Comparison of ENCODE assay signal across 5 worm cellular contexts in the genomic region with DNA sequence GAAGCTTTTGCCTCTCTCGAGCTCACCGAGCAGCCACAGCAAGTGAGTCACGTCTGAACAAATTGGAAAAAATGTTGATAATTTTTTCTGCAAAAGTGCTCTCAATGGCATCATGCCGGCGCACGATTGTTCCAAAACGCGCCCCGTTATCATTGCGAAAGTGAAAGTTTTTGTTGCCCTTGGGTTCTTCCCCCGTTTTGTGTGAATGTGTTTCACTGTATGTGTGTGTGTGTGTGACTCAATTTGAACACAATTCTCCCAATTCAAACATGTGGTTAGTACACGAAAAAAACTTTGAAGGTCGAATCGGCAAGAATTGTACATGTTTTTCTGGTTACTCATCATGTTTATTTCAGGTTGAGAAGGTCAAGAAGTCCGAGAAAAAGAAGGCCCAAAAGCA.
TF ChIP-seq lines count a peak whose summit lies in the region.

No protein-coding gene starts in this region.

TF ChIP-seq in whole organism, L1 larva, 84 proteins besides CTCF, POLR2A, EP300 and RAD21 (continues in another document):
- TF ChIP-seq nhr-20 (tag; optimal IDR thresholded peaks at IDR 0.05; lab: Kevin White, UChicago) = peak; percentile 52
- peak; percentile 53 for TF ChIP-seq nhr-71 (tag; optimal IDR thresholded peaks at IDR 0.05; lab: Kevin White, UChicago)
- peak in 4 of 6 experiments; percentile 17 to 76 (median 42) for TF ChIP-seq elt-3 (tag; optimal IDR thresholded peaks at IDR 0.05; lab: Kevin White, UChicago)
- no peak for TF ChIP-seq fkh-8 (tag; optimal IDR thresholded peaks at IDR 0.05; lab: Kevin White, UChicago)
- TF ChIP-seq grh-1 (GFP tag; IDR thresholded peaks at IDR 0.05; lab: Robert Waterston, UW) = peak; percentile 56; the same call in 1 of the 2 replicates
- TF ChIP-seq nhr-19 (GFP tag; conservative IDR thresholded peaks at IDR 0.05; lab: Robert Waterston, UW) = peak; percentile 10; the same call in 1 of the 2 replicates
- peak in 1 of 2 experiments; percentile 65 for TF ChIP-seq lin-35 (GFP tag; optimal IDR thresholded peaks at IDR 0.05; lab: Kevin White, UChicago)
- TF ChIP-seq efl-1 (optimal IDR thresholded peaks at IDR 0.05; lab: Kevin White, UChicago) = no peak
- TF ChIP-seq efl-1 (GFP tag; optimal IDR thresholded peaks at IDR 0.05 in 1 of 2; lab: Kevin White, UChicago) = peak in 1 of 2 experiments; percentile 2
- peak; percentile 88 for TF ChIP-seq lin-14 (GFP tag; optimal IDR thresholded peaks at IDR 0.05; lab: Kevin White, UChicago)
- peak in 1 of 2 experiments; percentile 29 for TF ChIP-seq lsy-2 (tag; optimal IDR thresholded peaks at IDR 0.05; lab: Kevin White, UChicago)
- no peak for TF ChIP-seq ets-5 (GFP tag; IDR thresholded peaks at IDR 0.05; lab: Robert Waterston, UW)
- peak; percentile 27 for TF ChIP-seq jun-1 (tag; optimal IDR thresholded peaks at IDR 0.05; lab: Kevin White, UChicago)
- peak; percentile 11 for TF ChIP-seq C16A3.4 (tag; optimal IDR thresholded peaks at IDR 0.05; lab: Kevin White, UChicago)
- TF ChIP-seq tbx-2 (tag; optimal IDR thresholded peaks at IDR 0.05; lab: Kevin White, UChicago) = no peak
- TF ChIP-seq nhr-85 (tag; lab: Kevin White, UChicago) = peak; percentile 95

TF ChIP-seq in whole organism, L2 larva, 48 proteins besides CTCF, POLR2A, EP300 and RAD21 (continues in another document):
- TF ChIP-seq nhr-23 (tag; optimal IDR thresholded peaks at IDR 0.05; lab: Kevin White, UChicago) (no peak), C34F6.9 (tag; optimal IDR thresholded peaks at IDR 0.05; lab: Kevin White, UChicago) (peak; percentile 22), sma-9 (GFP tag; optimal IDR thresholded peaks at IDR 0.05; lab: Kevin White, UChicago) (peak; percentile 82), sma-9 (tag; optimal IDR thresholded peaks at IDR 0.05; lab: Kevin White, UChicago) (no peak), nhr-12 (tag; optimal IDR thresholded peaks at IDR 0.05; lab: Kevin White, UChicago) (no peak), ceh-16 (tag; optimal IDR thresholded peaks at IDR 0.05; lab: Kevin White, UChicago) (no peak), ztf-1 (GFP tag; conservative IDR thresholded peaks at IDR 0.05; lab: Robert Waterston, UW) (no peak), ztf-4 (tag; optimal IDR thresholded peaks at IDR 0.05; lab: Kevin White, UChicago) (no peak), egl-27 (tag; optimal IDR thresholded peaks at IDR 0.05; lab: Kevin White, UChicago) (peak; percentile 25), mdl-1 (tag; optimal IDR thresholded peaks at IDR 0.05; lab: Kevin White, UChicago) (peak in 1 of 2 experiments; percentile 27), sem-4 (tag; optimal IDR thresholded peaks at IDR 0.05; lab: Kevin White, UChicago) (peak; percentile 34), skn-1 (tag; optimal IDR thresholded peaks at IDR 0.05; lab: Kevin White, UChicago) (no peak), F13H6.1 (tag; optimal IDR thresholded peaks at IDR 0.05; lab: Kevin White, UChicago) (peak; percentile 3), lsy-2 (tag; optimal IDR thresholded peaks at IDR 0.05; lab: Kevin White, UChicago) (no peak), sma-3 (GFP tag; optimal IDR thresholded peaks at IDR 0.05; lab: Kevin White, UChicago) (peak; percentile 71), nhr-237 (tag; optimal IDR thresholded peaks at IDR 0.05; lab: Kevin White, UChicago) (no peak), nhr-77 (tag; optimal IDR thresholded peaks at IDR 0.05; lab: Kevin White, UChicago) (no peak), ama-1 (optimal IDR thresholded peaks at IDR 0.05; lab: Kevin White, UChicago) (no peak), alr-1 (tag; optimal IDR thresholded peaks at IDR 0.05; lab: Kevin White, UChicago) (no peak)

TF ChIP-seq in whole organism, L3 larva, 47 proteins besides CTCF, POLR2A, EP300 and RAD21:
- TF ChIP-seq pqm-1 (tag; optimal IDR thresholded peaks at IDR 0.05; lab: Kevin White, UChicago) = peak; percentile 97
- TF ChIP-seq daf-12 (tag; optimal IDR thresholded peaks at IDR 0.05; lab: Kevin White, UChicago) = no peak
- peak in 1 of 3 experiments; percentile 61 for TF ChIP-seq elt-3 (tag; optimal IDR thresholded peaks at IDR 0.05; lab: Kevin White, UChicago)
- TF ChIP-seq nhr-25 (tag; optimal IDR thresholded peaks at IDR 0.05; lab: Kevin White, UChicago) = peak; percentile 90
- TF ChIP-seq pha-4 (tag; optimal IDR thresholded peaks at IDR 0.05; lab: Kevin White, UChicago) = peak; percentile 58
- TF ChIP-seq nhr-67 (tag; optimal IDR thresholded peaks at IDR 0.05; lab: Kevin White, UChicago) = no peak
- TF ChIP-seq jun-1 (tag; optimal IDR thresholded peaks at IDR 0.05; lab: Kevin White, UChicago) = peak; percentile 20
- TF ChIP-seq egl-27 (tag; optimal IDR thresholded peaks at IDR 0.05; lab: Kevin White, UChicago) = no peak
- TF ChIP-seq nhr-43 (tag; optimal IDR thresholded peaks at IDR 0.05; lab: Kevin White, UChicago; ENCODE audit: poor library complexity, severe bottlenecking) = peak; percentile 3
- peak; percentile 23 for TF ChIP-seq mdl-1 (tag; optimal IDR thresholded peaks at IDR 0.05; lab: Kevin White, UChicago)
- TF ChIP-seq nhr-12 (tag; optimal IDR thresholded peaks at IDR 0.05; lab: Kevin White, UChicago) = no peak
- TF ChIP-seq ceh-82 (tag; optimal IDR thresholded peaks at IDR 0.05; lab: Kevin White, UChicago) = no peak
- TF ChIP-seq nhr-23 (tag; optimal IDR thresholded peaks at IDR 0.05; lab: Kevin White, UChicago) = peak; percentile 20
- TF ChIP-seq elt-2 (tag; optimal IDR thresholded peaks at IDR 0.05; lab: Kevin White, UChicago) = peak; percentile 83
- no peak for TF ChIP-seq lin-39 (tag; optimal IDR thresholded peaks at IDR 0.05; lab: Kevin White, UChicago)

TF ChIP-seq in whole organism, L4 larva, 104 proteins besides CTCF, POLR2A, EP300 and RAD21 (continues in another document):
- TF ChIP-seq F37D6.2 (tag; optimal IDR thresholded peaks at IDR 0.05; lab: Kevin White, UChicago) (no peak), daf-8 (GFP tag; IDR thresholded peaks at IDR 0.05; lab: Robert Waterston, UW) (no peak), Y5F2A.4 (GFP tag; optimal IDR thresholded peaks at IDR 0.05; lab: Kevin White, UChicago) (no peak), Y48G9A.11 (GFP tag; IDR thresholded peaks at IDR 0.05; lab: Robert Waterston, UW) (no peak), nhr-11 (tag; optimal IDR thresholded peaks at IDR 0.05; lab: Kevin White, UChicago) (no peak), nhr-25 (tag; optimal IDR thresholded peaks at IDR 0.05; lab: Kevin White, UChicago; ENCODE audit: borderline replicate concordance, insufficient read depth) (peak; percentile 86), dmd-9 (GFP tag; IDR thresholded peaks at IDR 0.05; lab: Robert Waterston, UW) (no peak), Y105C5A.15 (GFP tag; IDR thresholded peaks at IDR 0.05; lab: Robert Waterston, UW) (no peak), pqm-1 (tag; optimal IDR thresholded peaks at IDR 0.05; lab: Kevin White, UChicago) (peak; percentile 79), zip-11 (GFP tag; IDR thresholded peaks at IDR 0.05; lab: Robert Waterston, UW) (no peak), php-3 (GFP tag; IDR thresholded peaks at IDR 0.05; lab: Robert Waterston, UW) (no peak), mdl-1 (tag; optimal IDR thresholded peaks at IDR 0.05; lab: Kevin White, UChicago) (peak in 1 of 2 experiments; percentile 83), aha-1 (tag; lab: Kevin White, UChicago) (peak; percentile 94), sdz-12 (GFP tag; optimal IDR thresholded peaks at IDR 0.05; lab: Kevin White, UChicago) (no peak), daf-19 (GFP tag; conservative IDR thresholded peaks at IDR 0.05; lab: Robert Waterston, UW) (no peak), ces-1 (GFP tag; optimal IDR thresholded peaks at IDR 0.05; lab: Kevin White, UChicago) (no peak), zfp-3 (GFP tag; conservative IDR thresholded peaks at IDR 0.05; lab: Robert Waterston, UW) (no peak), nhr-237 (tag; optimal IDR thresholded peaks at IDR 0.05; lab: Kevin White, UChicago) (no peak), nhr-28 (tag; optimal IDR thresholded peaks at IDR 0.05; lab: Kevin White, UChicago) (peak; percentile 98), set-16 (GFP tag; IDR thresholded peaks at IDR 0.05; lab: Robert Waterston, UW) (no peak), nhr-10 (tag; optimal IDR thresholded peaks at IDR 0.05; lab: Kevin White, UChicago) (peak; percentile 6), ceh-62 (tag; optimal IDR thresholded peaks at IDR 0.05; lab: Kevin White, UChicago) (no peak)

TF ChIP-seq in whole organism, young adult, 124 proteins besides CTCF, POLR2A, EP300 and RAD21:
- TF ChIP-seq egl-44 (GFP tag; IDR thresholded peaks at IDR 0.05; lab: Robert Waterston, UW) (0 out of 2 replicates have a peak, but pooled peaks have one; percentile 36), tbp1 (GFP tag; optimal IDR thresholded peaks at IDR 0.05; lab: Kevin White, UChicago) (peak; percentile 8), lin-40 (tag; optimal IDR thresholded peaks at IDR 0.05; lab: Kevin White, UChicago) (peak; percentile 3), ekl-4 (GFP tag; IDR thresholded peaks at IDR 0.05; lab: Robert Waterston, UW) (no peak), C17E4.6 (GFP tag; IDR thresholded peaks at IDR 0.05; lab: Robert Waterston, UW) (no peak), ztf-18 (tag; optimal IDR thresholded peaks at IDR 0.05; lab: Kevin White, UChicago) (no peak), attf-5 (GFP tag; optimal IDR thresholded peaks at IDR 0.05; lab: Kevin White, UChicago) (peak; percentile 33), nhr-80 (tag; optimal IDR thresholded peaks at IDR 0.05; lab: Kevin White, UChicago) (peak; percentile 96), cebp-1 (GFP tag; IDR thresholded peaks at IDR 0.05; lab: Robert Waterston, UW) (peak; percentile 67; the same call in 1 of the 2 replicates), cebp-1 (tag; optimal IDR thresholded peaks at IDR 0.05; lab: Kevin White, UChicago) (peak; percentile 68), dox-1 (GFP tag; IDR thresholded peaks at IDR 0.05; lab: Robert Waterston, UW) (peak; percentile 50; the same call in 1 of the 2 replicates)
